ENCODE assay signal across 4 worm cellular contexts in the genomic region with DNA sequence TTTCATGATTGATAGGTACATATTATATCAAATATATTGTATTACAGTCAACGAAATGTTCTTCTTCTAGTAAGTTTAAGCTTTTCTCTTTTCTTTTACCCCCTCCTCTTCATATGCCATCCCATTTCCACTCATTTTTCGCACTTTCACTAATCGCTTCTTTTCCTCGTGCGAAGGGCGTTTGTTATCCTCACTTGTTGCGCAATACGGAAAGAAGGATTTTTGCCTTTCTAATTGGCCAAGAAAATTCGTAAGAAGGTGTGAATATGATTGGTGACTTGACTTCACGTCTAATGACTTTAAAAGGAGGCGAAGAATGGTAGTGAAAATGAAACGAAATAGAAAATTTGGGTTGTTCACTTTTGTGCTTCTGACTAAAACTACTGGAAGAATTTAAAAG.
TF ChIP-seq lines count a peak whose summit lies in the region.

No protein-coding gene starts in this region.

TF ChIP-seq in whole organism, L1 larva, 84 proteins besides CTCF, POLR2A, EP300 and RAD21:
- no peak for TF ChIP-seq zip-4 (GFP tag; optimal IDR thresholded peaks at IDR 0.05; lab: Kevin White, UChicago)
- peak; percentile 92 for TF ChIP-seq blmp-1 (tag; optimal IDR thresholded peaks at IDR 0.05; lab: Kevin White, UChicago)
- no peak for TF ChIP-seq zag-1 (tag; optimal IDR thresholded peaks at IDR 0.05; lab: Kevin White, UChicago)
- TF ChIP-seq ces-1 (GFP tag; optimal IDR thresholded peaks at IDR 0.05; lab: Kevin White, UChicago): no peak
- TF ChIP-seq dpl-1 (GFP tag; optimal IDR thresholded peaks at IDR 0.05; lab: Kevin White, UChicago): no peak
- no peak for TF ChIP-seq fkh-4 (tag; optimal IDR thresholded peaks at IDR 0.05; lab: Kevin White, UChicago; ENCODE audit: borderline replicate concordance)
- TF ChIP-seq vab-15 (tag; optimal IDR thresholded peaks at IDR 0.05; lab: Kevin White, UChicago): no peak
- TF ChIP-seq unc-98 (GFP tag; IDR thresholded peaks at IDR 0.05; lab: Robert Waterston, UW): no peak

TF ChIP-seq in whole organism, L2 larva, 48 proteins besides CTCF, POLR2A, EP300 and RAD21:
- no peak for TF ChIP-seq nhr-129 (tag; optimal IDR thresholded peaks at IDR 0.05; lab: Kevin White, UChicago)
- TF ChIP-seq blmp-1 (tag; optimal IDR thresholded peaks at IDR 0.05; lab: Kevin White, UChicago; ENCODE audit: insufficient read depth): peak; percentile 25
- no peak for TF ChIP-seq dmd-4 (tag; optimal IDR thresholded peaks at IDR 0.05; lab: Kevin White, UChicago)

TF ChIP-seq in whole organism, L3 larva, 47 proteins besides CTCF, POLR2A, EP300 and RAD21:
- TF ChIP-seq nhr-25 (tag; optimal IDR thresholded peaks at IDR 0.05; lab: Kevin White, UChicago) (peak; percentile 18), pha-4 (tag; optimal IDR thresholded peaks at IDR 0.05; lab: Kevin White, UChicago) (no peak), lin-15B (tag; optimal IDR thresholded peaks at IDR 0.05; lab: Kevin White, UChicago) (no peak), ceh-28 (tag; optimal IDR thresholded peaks at IDR 0.05; lab: Kevin White, UChicago) (no peak), R02D3.7 (tag; optimal IDR thresholded peaks at IDR 0.05; lab: Kevin White, UChicago) (no peak), nhr-43 (tag; optimal IDR thresholded peaks at IDR 0.05; lab: Kevin White, UChicago; ENCODE audit: poor library complexity, severe bottlenecking) (no peak)

TF ChIP-seq in whole organism, mixed stage, embryonic, 35 proteins besides CTCF, POLR2A, EP300 and RAD21:
- TF ChIP-seq lin-13 (tag; optimal IDR thresholded peaks at IDR 0.05; lab: Kevin White, UChicago) (no peak), nhr-28 (tag; optimal IDR thresholded peaks at IDR 0.05; lab: Kevin White, UChicago) (no peak), blmp-1 (tag; optimal IDR thresholded peaks at IDR 0.05; lab: Kevin White, UChicago) (no peak), snpc-4 (tag; optimal IDR thresholded peaks at IDR 0.05; lab: Kevin White, UChicago) (no peak), zip-8 (tag; optimal IDR thresholded peaks at IDR 0.05; lab: Kevin White, UChicago) (peak; percentile 86)
